Fruit fly (Drosophila melanogaster) whole organism, embryonic: ENCODE measurements around the gene Iyd.

ENCODE experiments used
- Bgb ChIP-seq: fragments of 200-800 bp; sonication (Bioruptor generic); IDR thresholded peaks from 2 replicates; pipeline ENCODE4 v1.3.6; 2022; ENCODE audit warnings: missing biosample characterization, missing genetic modification characterization; ENCODE audit not compliant: partially characterized antibody
- CG10462 ChIP-seq: fragments of 200-800 bp; sonication (Bioruptor generic); optimal IDR thresholded peaks from 2 replicates; lab custom pipeline; 2016; ENCODE audit warnings: missing biosample characterization, missing genetic modification characterization
- CG10654 ChIP-seq: fragments of 200-800 bp; sonication (Bioruptor generic); optimal IDR thresholded peaks from 2 replicates; lab custom pipeline; 2016; ENCODE audit warnings: missing biosample characterization, missing genetic modification characterization
- CG10959 ChIP-seq: fragments of 200-800 bp; sonication (Bioruptor generic); IDR thresholded peaks from 2 replicates; pipeline ENCODE4 v1.3.6; 2022; ENCODE audit warnings: missing biosample characterization, missing genetic modification characterization
- CG11247 ChIP-seq: fragments of 200-800 bp; sonication (Bioruptor generic); IDR thresholded peaks from 2 replicates; pipeline ENCODE4 v1.3.6; 2022; ENCODE audit warnings: missing biosample characterization, missing genetic modification characterization
- CG12104 ChIP-seq: fragments of 200-800 bp; sonication (Bioruptor generic); optimal IDR thresholded peaks from 3 replicates; lab custom pipeline; 2016; ENCODE audit warnings: missing biosample characterization, missing genetic modification characterization
- CG13296 ChIP-seq: fragments of 200-800 bp; sonication (Bioruptor generic); optimal IDR thresholded peaks from 3 replicates; lab custom pipeline; 2018; ENCODE audit warnings: missing biosample characterization, mild to moderate bottlenecking, missing genetic modification characterization
- CG17328 ChIP-seq: fragments of 200-800 bp; sonication (Bioruptor generic); IDR thresholded peaks from 2 replicates; pipeline ENCODE4 v1.3.6; 2022; ENCODE audit warnings: missing biosample characterization, missing genetic modification characterization
- CG2199 ChIP-seq: fragments of 200-800 bp; sonication (Bioruptor generic); IDR thresholded peaks from 3 replicates; pipeline ENCODE4 v1.3.6; 2022; ENCODE audit warnings: missing biosample characterization, missing genetic modification characterization
- CG31365 ChIP-seq: fragments of 200-800 bp; sonication (Bioruptor generic); optimal IDR thresholded peaks from 2 replicates; lab custom pipeline; 2018; ENCODE audit warnings: missing biosample characterization, mild to moderate bottlenecking, missing genetic modification characterization
- CG32772 ChIP-seq: fragments of 200-800 bp; sonication (Bioruptor generic); IDR thresholded peaks from 2 replicates; pipeline ENCODE4 v1.3.6; 2022; ENCODE audit warnings: missing biosample characterization, missing genetic modification characterization
- CG4730 ChIP-seq: fragments of 200-800 bp; sonication (Bioruptor generic); IDR thresholded peaks from 2 replicates; pipeline ENCODE4 v1.3.6; 2022; ENCODE audit warnings: missing biosample characterization, missing genetic modification characterization
- CG4820 ChIP-seq: fragments of 200-800 bp; sonication (Bioruptor generic); optimal IDR thresholded peaks from 3 replicates; lab custom pipeline; 2016; ENCODE audit warnings: missing biosample characterization, missing genetic modification characterization
- CG4854 ChIP-seq: fragments of 200-800 bp; sonication (Bioruptor generic); optimal IDR thresholded peaks from 2 replicates; lab custom pipeline; 2016; ENCODE audit warnings: missing biosample characterization, missing genetic modification characterization, inconsistent platforms
- CG7745 ChIP-seq: fragments of 200-800 bp; sonication (Bioruptor generic); optimal IDR thresholded peaks from 2 replicates; lab custom pipeline; 2018; ENCODE audit warnings: missing biosample characterization, mild to moderate bottlenecking, missing genetic modification characterization, moderate library complexity
- CG7963 ChIP-seq: fragments of 200-800 bp; sonication (Bioruptor generic); IDR thresholded peaks from 3 replicates; pipeline ENCODE4 v1.3.6; 2022; ENCODE audit warnings: missing biosample characterization, missing genetic modification characterization; ENCODE audit not compliant: partially characterized antibody
- CG8388 ChIP-seq: fragments of 200-800 bp; sonication (Bioruptor generic); optimal IDR thresholded peaks from 2 replicates; lab custom pipeline; 2019; ENCODE audit warnings: missing biosample characterization, mild to moderate bottlenecking, missing genetic modification characterization, moderate library complexity
- CG8944 ChIP-seq: fragments of 200-800 bp; sonication (Bioruptor generic); optimal IDR thresholded peaks from 3 replicates; lab custom pipeline; 2016; ENCODE audit warnings: missing biosample characterization, missing genetic modification characterization
- CG9215 ChIP-seq: fragments of 200-800 bp; sonication (Bioruptor generic); IDR thresholded peaks from 2 replicates; pipeline ENCODE4 v1.3.6; 2022; ENCODE audit warnings: missing biosample characterization, missing genetic modification characterization
- CG9727 ChIP-seq: fragments of 200-800 bp; sonication (Bioruptor generic); optimal IDR thresholded peaks from 3 replicates; lab custom pipeline; 2017; ENCODE audit warnings: missing biosample characterization, mild to moderate bottlenecking, missing genetic modification characterization
- Chrac-16 ChIP-seq: fragments of 200-800 bp; sonication (Bioruptor generic); optimal IDR thresholded peaks from 3 replicates; lab custom pipeline; 2016; ENCODE audit warnings: missing biosample characterization, missing genetic modification characterization
- Dip2 ChIP-seq: fragments of 200-800 bp; sonication (Bioruptor generic); IDR thresholded peaks from 2 replicates; pipeline ENCODE4 v1.3.6; 2022; ENCODE audit warnings: missing biosample characterization, missing genetic modification characterization
- Drgx ChIP-seq: fragments of 200-800 bp; sonication (Bioruptor generic); IDR thresholded peaks from 2 replicates; pipeline ENCODE4 v1.3.6; 2022; ENCODE audit warnings: missing biosample characterization, missing genetic modification characterization
- Elba2 ChIP-seq: fragments of 200-800 bp; sonication (Bioruptor generic); optimal IDR thresholded peaks from 3 replicates; lab custom pipeline; 2016; ENCODE audit warnings: missing biosample characterization, missing genetic modification characterization
- Fer1 ChIP-seq: fragments of 200-800 bp; sonication (Bioruptor generic); optimal IDR thresholded peaks from 2 replicates; lab custom pipeline; 2017; ENCODE audit warnings: missing biosample characterization, mild to moderate bottlenecking, missing genetic modification characterization
- H15 ChIP-seq: fragments of 200-800 bp; sonication (Bioruptor generic); IDR thresholded peaks from 3 replicates; pipeline ENCODE4 v1.3.6; 2022; ENCODE audit warnings: missing biosample characterization, missing genetic modification characterization
- NC2β ChIP-seq: fragments of 200-800 bp; sonication (Bioruptor generic); optimal IDR thresholded peaks from 2 replicates; lab custom pipeline; 2016; ENCODE audit warnings: missing biosample characterization, missing genetic modification characterization
- Nf-YB ChIP-seq: fragments of 200-800 bp; sonication (Bioruptor generic); optimal IDR thresholded peaks from 3 replicates; lab custom pipeline; 2019; ENCODE audit warnings: missing biosample characterization, mild to moderate bottlenecking, missing genetic modification characterization, moderate library complexity
- NfI ChIP-seq: fragments of 200-800 bp; sonication (Bioruptor generic); optimal IDR thresholded peaks from 3 replicates; lab custom pipeline; 2018; ENCODE audit warnings: missing biosample characterization, mild to moderate bottlenecking, missing genetic modification characterization, moderate library complexity
- Opbp ChIP-seq: fragments of 200-800 bp; sonication (Bioruptor generic); IDR thresholded peaks from 3 replicates; pipeline ENCODE4 v1.3.6; 2022; ENCODE audit warnings: missing biosample characterization, missing genetic modification characterization; ENCODE audit not compliant: partially characterized antibody
- Scr ChIP-seq: fragments of 200-800 bp; sonication (Bioruptor generic); IDR thresholded peaks from 2 replicates; pipeline ENCODE4 v1.3.6; 2022; ENCODE audit warnings: missing biosample characterization, missing genetic modification characterization; ENCODE audit not compliant: partially characterized antibody
- Sin3A ChIP-seq: fragments of >200 bp; optimal IDR thresholded peaks from 2 replicates; lab custom pipeline; 2018
- Spps ChIP-seq: fragments of 200-800 bp; sonication (Bioruptor generic); optimal IDR thresholded peaks from 2 replicates; lab custom pipeline; 2018; ENCODE audit warnings: missing biosample characterization, mild to moderate bottlenecking, missing genetic modification characterization
- al ChIP-seq: fragments of 200-800 bp; sonication (Bioruptor generic); IDR thresholded peaks from 2 replicates; pipeline ENCODE4 v1.3.6; 2022; ENCODE audit warnings: missing biosample characterization, missing genetic modification characterization
- ase ChIP-seq: fragments of 200-800 bp; sonication (Bioruptor generic); IDR thresholded peaks from 3 replicates; pipeline ENCODE4 v1.3.6; 2022; ENCODE audit warnings: missing biosample characterization, missing genetic modification characterization
- ash1 ChIP-seq: fragments of 200-800 bp; sonication (Bioruptor generic); optimal IDR thresholded peaks from 2 replicates; lab custom pipeline; 2018; ENCODE audit warnings: missing biosample characterization, mild to moderate bottlenecking, missing genetic modification characterization
- bbx ChIP-seq: fragments of 200-800 bp; sonication (Bioruptor generic); IDR thresholded peaks from 2 replicates; pipeline ENCODE4 v1.3.6; 2022; ENCODE audit warnings: missing biosample characterization, missing genetic modification characterization; ENCODE audit not compliant: partially characterized antibody
- da ChIP-seq: fragments of 200-800 bp; sonication (Bioruptor generic); optimal IDR thresholded peaks from 2 replicates; lab custom pipeline; 2016; ENCODE audit warnings: missing biosample characterization, missing genetic modification characterization
- fd64A ChIP-seq: fragments of 200-800 bp; sonication (Bioruptor generic); optimal IDR thresholded peaks from 3 replicates; lab custom pipeline; 2018; ENCODE audit warnings: missing biosample characterization, mild to moderate bottlenecking, missing genetic modification characterization
- gsb-n ChIP-seq: fragments of 200-800 bp; sonication (Bioruptor generic); optimal IDR thresholded peaks from 3 replicates; lab custom pipeline; 2018; ENCODE audit warnings: missing biosample characterization, mild to moderate bottlenecking, missing genetic modification characterization
- hbn ChIP-seq: fragments of 200-800 bp; sonication (Bioruptor generic); IDR thresholded peaks from 2 replicates; pipeline ENCODE4 v1.3.6; 2022; ENCODE audit warnings: missing biosample characterization, missing genetic modification characterization; ENCODE audit not compliant: partially characterized antibody
- lab ChIP-seq: fragments of 200-800 bp; sonication (Bioruptor generic); optimal IDR thresholded peaks from 3 replicates; lab custom pipeline; 2017; ENCODE audit warnings: missing biosample characterization, missing genetic modification characterization, mild to moderate bottlenecking, moderate library complexity, missing genetic modification reagents
- nau ChIP-seq: fragments of 200-800 bp; sonication (Bioruptor generic); optimal IDR thresholded peaks from 3 replicates; lab custom pipeline; 2017; ENCODE audit warnings: missing biosample characterization, mild to moderate bottlenecking, missing genetic modification characterization, missing genetic modification reagents
- pb ChIP-seq: fragments of 200-800 bp; sonication (Bioruptor generic); optimal IDR thresholded peaks from 3 replicates; lab custom pipeline; 2016; ENCODE audit warnings: missing biosample characterization, missing genetic modification characterization
- repo ChIP-seq: fragments of 200-800 bp; sonication (Bioruptor generic); optimal IDR thresholded peaks from 2 replicates; lab custom pipeline; 2016; ENCODE audit warnings: missing biosample characterization, missing genetic modification characterization
- sens ChIP-seq: fragments of 200-800 bp; sonication (Bioruptor generic); peaks from one replicate; lab custom pipeline; 2016; ENCODE audit warnings: missing biosample characterization, missing genetic modification characterization
- slbo ChIP-seq: fragments of 200-800 bp; sonication (Bioruptor generic); IDR thresholded peaks from 2 replicates; pipeline ENCODE4 v1.3.6; 2022; ENCODE audit warnings: missing biosample characterization, missing genetic modification characterization
- sqz ChIP-seq: fragments of 200-800 bp; sonication (Bioruptor generic); optimal IDR thresholded peaks from 3 replicates; lab custom pipeline; 2018; ENCODE audit warnings: missing biosample characterization, mild to moderate bottlenecking, missing genetic modification characterization
- sug ChIP-seq: fragments of 200-800 bp; optimal IDR thresholded peaks from 2 replicates; lab custom pipeline; 2019; ENCODE audit warnings: missing biosample characterization, mild to moderate bottlenecking, missing genetic modification characterization, moderate library complexity
- tin ChIP-seq: fragments of 200-800 bp; sonication (Bioruptor generic); optimal IDR thresholded peaks from 3 replicates; lab custom pipeline; 2016; ENCODE audit warnings: missing biosample characterization, missing genetic modification characterization
- tx ChIP-seq: fragments of 200-800 bp; sonication (Bioruptor generic); optimal IDR thresholded peaks from 2 replicates; lab custom pipeline; 2016; ENCODE audit warnings: missing biosample characterization, missing genetic modification characterization
- vvl ChIP-seq: fragments of 200-800 bp; sonication (Bioruptor generic); IDR thresholded peaks from 2 replicates; pipeline ENCODE4 v1.3.6; 2022; ENCODE audit warnings: missing biosample characterization, missing genetic modification characterization

Iyd gene

dm6 chr3L:11064689-11065088 is 31.4 kb downstream of the Iyd start, which contains the start of the genes CG32075, CG45101 and SuUR (continued):
- TF ChIP-seq Elba2 (GFP tag; lab: Kevin White, UChicago) (peak; percentile 81), H15 (GFP tag; lab: Robert Waterston, UW) (peak; percentile 81), tin (peak; percentile 90), slbo (peak; percentile 94), Dip2 (GFP tag; lab: Robert Waterston, UW) (no peak), CG11247 (GFP tag; lab: Robert Waterston, UW) (peak; percentile 84), Chrac-16 (peak; percentile 93), CG7745 (tag; lab: Kevin White, UChicago) (no peak), ase (GFP tag; lab: Robert Waterston, UW) (peak; percentile 86), hbn (GFP tag; lab: Robert Waterston, UW) (no peak), gsb-n (tag; lab: Kevin White, UChicago) (peak; percentile 74), vvl (GFP tag; lab: Robert Waterston, UW) (peak; percentile 91), CG32772 (peak; percentile 88), nau (peak; percentile 75), NfI (GFP tag; lab: Kevin White, UChicago) (peak; percentile 91), sens (peak; percentile 99), ash1 (GFP tag; lab: Kevin White, UChicago) (no peak), Drgx (GFP tag; lab: Robert Waterston, UW) (peak; percentile 82), CG12104 (GFP tag; lab: Kevin White, UChicago) (peak; percentile 73), Opbp (GFP tag; lab: Robert Waterston, UW) (no peak), CG10654 (peak; percentile 67), bbx (no peak), CG10959 (GFP tag; lab: Robert Waterston, UW) (peak; percentile 57), CG13296 (GFP tag; lab: Kevin White, UChicago) (peak; percentile 79), CG2199 (GFP tag; lab: Robert Waterston, UW) (peak; percentile 56; the same call in 1 of the 3 replicates), CG7963 (no peak; the same call in 2 of the 3 replicates), CG10462 (GFP tag; lab: Kevin White, UChicago) (peak; percentile 76), fd64A (no peak), NC2β (GFP tag; lab: Kevin White, UChicago) (peak; percentile 86), Fer1 (GFP tag; lab: Kevin White, UChicago) (peak; percentile 77), Scr (GFP tag; lab: Robert Waterston, UW) (no peak), CG4820 (peak; percentile 78), Nf-YB (GFP tag; lab: Kevin White, UChicago) (peak; percentile 53), CG9215 (GFP tag; lab: Robert Waterston, UW) (peak; percentile 82), CG9727 (GFP tag; lab: Kevin White, UChicago) (peak; percentile 85), repo (GFP tag; lab: Kevin White, UChicago) (peak; percentile 83), da (peak; percentile 73), sqz (peak; percentile 18), lab (peak; percentile 81), CG8944 (GFP tag; lab: Kevin White, UChicago) (peak; percentile 84), Bgb (GFP tag; lab: Robert Waterston, UW) (no peak), Sin3A (peak; percentile 75), CG31365 (no peak), CG4854 (GFP tag; lab: Kevin White, UChicago) (peak; percentile 84), Spps (tag; lab: Kevin White, UChicago) (peak; percentile 76), sug (peak; percentile 88), CG17328 (GFP tag; lab: Robert Waterston, UW) (peak; percentile 89), tx (GFP tag; lab: Kevin White, UChicago) (peak; percentile 91), CG4730 (peak; percentile 81), al (GFP tag; lab: Robert Waterston, UW) (peak; percentile 88), pb (GFP tag; lab: Kevin White, UChicago) (peak; percentile 43), CG8388 (GFP tag; lab: Kevin White, UChicago) (peak; percentile 82)
